Fruit fly (Drosophila melanogaster): ENCODE data around the gene CG15892.
A peak's percentile ranks its signal among the peaks of the same experiment; 100 is the strongest.

CG15892 gene

DNA sequence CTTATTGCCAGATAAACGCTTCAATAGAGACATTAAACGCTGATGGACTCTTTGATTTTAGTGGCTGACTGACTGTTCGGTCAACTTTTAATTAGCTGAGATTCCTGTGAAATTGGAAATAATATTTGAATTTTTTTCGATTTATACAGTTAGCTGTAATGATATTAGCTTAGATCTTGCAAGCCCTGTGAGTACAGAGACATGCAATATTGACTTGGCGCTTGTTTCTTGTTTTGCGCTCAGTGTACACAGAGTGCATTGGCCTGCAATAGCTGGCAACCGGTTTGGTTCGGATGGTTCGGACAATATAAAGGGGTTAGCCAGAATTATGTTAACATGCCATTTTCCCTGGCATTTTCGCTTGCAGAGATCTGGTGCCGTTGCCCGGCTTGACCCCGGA is 11.2 kb upstream of the CG15892 start (continued):
- TF ChIP-seq Hr4 (GFP tag; optimal IDR thresholded peaks at IDR 0.05) (peak; percentile 20), esn (GFP tag; optimal IDR thresholded peaks at IDR 0.05) (peak; percentile 65), CG6163 (GFP tag; IDR thresholded peaks at IDR 0.05) (peak; percentile 26; the same call in 1 of the 3 replicates), dac (GFP tag; optimal IDR thresholded peaks at IDR 0.05) (no peak), vri (GFP tag; optimal IDR thresholded peaks at IDR 0.05) (peak; percentile 34), achi (GFP tag; optimal IDR thresholded peaks at IDR 0.05) (peak; percentile 36), CG1621 (tag; optimal IDR thresholded peaks at IDR 0.05) (no peak), eg (GFP tag; IDR thresholded peaks at IDR 0.05) (0 out of 3 replicates have a peak, but pooled peaks have one; percentile 9), CG8632 (GFP tag; optimal IDR thresholded peaks at IDR 0.05) (no peak), cyc (GFP tag; optimal IDR thresholded peaks at IDR 0.05) (peak; percentile 38), CG34406 (GFP tag; optimal IDR thresholded peaks at IDR 0.05) (peak; percentile 13)

DNA sequence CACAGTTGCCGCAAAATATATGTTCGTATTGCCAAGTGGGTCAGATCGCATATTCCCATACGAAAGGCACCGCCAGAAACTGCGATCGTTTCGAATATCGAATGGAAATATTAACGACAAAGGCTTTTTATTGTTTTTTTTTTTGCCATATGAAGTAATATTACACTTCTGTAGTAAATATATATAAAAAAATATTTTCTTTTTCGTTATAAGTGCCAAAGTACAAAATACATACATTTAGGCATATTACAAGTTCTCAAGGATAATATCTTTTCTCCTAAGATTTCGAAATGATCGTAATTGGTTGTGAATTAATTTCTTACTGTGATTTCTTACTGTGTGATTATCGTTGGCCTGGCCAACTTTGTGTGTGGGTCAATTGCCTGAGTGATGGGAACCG is 10.1 kb upstream of the CG15892 start:
- TF ChIP-seq esn (GFP tag; optimal IDR thresholded peaks at IDR 0.05) (peak; percentile 25), pdm3 (GFP tag; optimal IDR thresholded peaks at IDR 0.05) (no peak), acj6 (GFP tag; optimal IDR thresholded peaks at IDR 0.05) (no peak), Ets96B (tag; optimal IDR thresholded peaks at IDR 0.05) (no peak), CG10669 (GFP tag; optimal IDR thresholded peaks at IDR 0.05) (no peak), CG8119 (GFP tag; IDR thresholded peaks at IDR 0.05) (peak; percentile 60; the same call in 1 of the 3 replicates), Gug (GFP tag; IDR thresholded peaks at IDR 0.05) (no peak), Hr4 (GFP tag; optimal IDR thresholded peaks at IDR 0.05) (no peak), Sox15 (GFP tag; optimal IDR thresholded peaks at IDR 0.05) (no peak), CG11902 (GFP tag; optimal IDR thresholded peaks at IDR 0.05) (no peak), Eip93F (GFP tag; optimal IDR thresholded peaks at IDR 0.05) (no peak), CG10631 (GFP tag; optimal IDR thresholded peaks at IDR 0.05) (peak; percentile 44), salr (GFP tag; optimal IDR thresholded peaks at IDR 0.05) (peak in 1 of 2 experiments; percentile 27), CG31627 (GFP tag; optimal IDR thresholded peaks at IDR 0.05) (no peak), CG6808 (GFP tag; optimal IDR thresholded peaks at IDR 0.05) (no peak), achi (GFP tag; optimal IDR thresholded peaks at IDR 0.05) (no peak), topi (GFP tag; optimal IDR thresholded peaks at IDR 0.05) (peak; percentile 10), CG6792 (GFP tag; optimal IDR thresholded peaks at IDR 0.05) (peak; percentile 30), spab (GFP tag; optimal IDR thresholded peaks at IDR 0.05) (no peak), Sox14 (GFP tag; optimal IDR thresholded peaks at IDR 0.05) (no peak), Lpt (GFP tag; optimal IDR thresholded peaks at IDR 0.05) (no peak), Eip78C (GFP tag) (peak; percentile 80), fd85E (GFP tag; optimal IDR thresholded peaks at IDR 0.05) (no peak), CG34406 (GFP tag; optimal IDR thresholded peaks at IDR 0.05) (peak; percentile 31), CG3919 (GFP tag; optimal IDR thresholded peaks at IDR 0.05) (peak; percentile 50), CG8632 (GFP tag; optimal IDR thresholded peaks at IDR 0.05) (peak; percentile 41), CG32006 (GFP tag; optimal IDR thresholded peaks at IDR 0.05) (peak; percentile 38), CG4318 (GFP tag; optimal IDR thresholded peaks at IDR 0.05) (no peak), Ets21C (GFP tag; optimal IDR thresholded peaks at IDR 0.05) (no peak), dac (GFP tag; optimal IDR thresholded peaks at IDR 0.05) (no peak), ss (GFP tag; optimal IDR thresholded peaks at IDR 0.05) (no peak), cyc (GFP tag; optimal IDR thresholded peaks at IDR 0.05) (no peak), net (GFP tag; optimal IDR thresholded peaks at IDR 0.05) (no peak), CG8319 (GFP tag; optimal IDR thresholded peaks at IDR 0.05) (no peak), CG6854 (GFP tag; optimal IDR thresholded peaks at IDR 0.05) (no peak), Met (GFP tag; optimal IDR thresholded peaks at IDR 0.05) (peak; percentile 15), CG9139 (GFP tag; optimal IDR thresholded peaks at IDR 0.05) (no peak), OdsH (GFP tag; optimal IDR thresholded peaks at IDR 0.05) (peak; percentile 11), svp (GFP tag) (no peak), eg (GFP tag; IDR thresholded peaks at IDR 0.05) (peak; percentile 26; the same call in 1 of the 3 replicates), CG7368 (GFP tag; optimal IDR thresholded peaks at IDR 0.05) (no peak), vri (GFP tag; optimal IDR thresholded peaks at IDR 0.05) (no peak), Hr38 (GFP tag; optimal IDR thresholded peaks at IDR 0.05) (no peak), CG16779 (tag; optimal IDR thresholded peaks at IDR 0.05) (no peak), Smox (GFP tag; optimal IDR thresholded peaks at IDR 0.05) (peak; percentile 12), Hr39 (GFP tag; optimal IDR thresholded peaks at IDR 0.05) (no peak), fkh (GFP tag; optimal IDR thresholded peaks at IDR 0.05) (no peak), lz (GFP tag; optimal IDR thresholded peaks at IDR 0.05) (no peak)
